Worm (Caenorhabditis elegans) whole organism, L1 larva: ENCODE data around the gene F56H9.2.

Experiments
- aly-2 ChIP-seq: fragments of 150-350 bp; optimal IDR thresholded peaks from 2 replicates; lab custom pipeline; 2014; ENCODE audit warnings: missing biosample characterization, missing genetic modification characterization
- ceh-63 ChIP-seq: fragments of 200-800 bp; sonication (Bioruptor generic); optimal IDR thresholded peaks from 2 replicates; lab custom pipeline; 2018; ENCODE audit warnings: mild to moderate bottlenecking, missing genetic modification characterization, missing compliant biosample characterization
- lin-39 ChIP-seq: fragments of 150-350 bp; optimal IDR thresholded peaks from 2 replicates; lab custom pipeline; 2014; ENCODE audit warnings: missing biosample characterization, missing genetic modification reagents, missing genetic modification characterization
- lsy-2 ChIP-seq, 2 experiments: fragments of 150-350 bp; optimal IDR thresholded peaks; 2 replicates each; lab custom pipeline; 2014; ENCODE audit warnings: missing biosample characterization in 2 of 2, missing genetic modification characterization in 2 of 2
- nhr-11 ChIP-seq: fragments of 150-350 bp; optimal IDR thresholded peaks from 2 replicates; lab custom pipeline; 2014; ENCODE audit warnings: missing biosample characterization, missing genetic modification characterization
- nhr-12 ChIP-seq: sonication (generic microtip); optimal IDR thresholded peaks from 2 replicates; lab custom pipeline; 2017; ENCODE audit warnings: missing biosample characterization, missing genetic modification characterization
- nhr-19 ChIP-seq: fragments of 200-800 bp; sonication (Bioruptor generic); conservative IDR thresholded peaks from 2 replicates; pipeline ENCODE4 v1.3.6; 2022; ENCODE audit warnings: missing genetic modification characterization, missing compliant biosample characterization
- pqm-1 ChIP-seq: sonication (generic microtip); optimal IDR thresholded peaks from 3 replicates; lab custom pipeline; 2017; ENCODE audit warnings: missing biosample characterization, missing genetic modification characterization
- unc-130 ChIP-seq: fragments of 150-350 bp; optimal IDR thresholded peaks from 2 replicates; lab custom pipeline; 2017; ENCODE audit warnings: missing biosample characterization, missing genetic modification characterization, inconsistent platforms
- unc-62 ChIP-seq: fragments of 150-350 bp; optimal IDR thresholded peaks from 2 replicates; lab custom pipeline; 2014; ENCODE audit warnings: missing biosample characterization, missing genetic modification reagents, missing genetic modification characterization

DNA sequence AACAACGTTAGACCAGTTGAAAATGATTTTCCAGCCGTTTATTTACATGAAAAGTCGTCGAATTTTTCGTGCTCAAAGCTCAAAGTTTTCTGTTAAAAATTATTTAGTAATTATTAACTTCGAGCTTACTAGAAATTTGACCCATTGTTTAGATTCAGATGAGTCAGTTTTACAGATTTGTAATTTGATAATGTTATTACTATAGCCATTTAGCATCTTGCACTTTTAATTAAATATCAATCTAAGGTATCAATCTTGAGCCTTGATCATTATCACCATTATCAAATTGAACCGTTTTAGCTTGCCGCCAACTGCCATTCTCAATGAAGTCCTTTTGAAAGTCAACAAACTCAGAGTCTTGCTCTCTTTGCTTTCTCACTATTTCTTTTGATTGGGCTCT, 27.9 kb upstream of the F56H9.2 start, which contains the start of gene ZC116.1:
- TF ChIP-seq lin-39 (tag; lab: Kevin White, UChicago), result no peak
- no peak for TF ChIP-seq pqm-1 (tag; lab: Kevin White, UChicago)
- no peak for TF ChIP-seq unc-130 (tag; lab: Kevin White, UChicago)
- no peak for TF ChIP-seq nhr-19 (GFP tag; lab: Robert Waterston, UW)
- TF ChIP-seq lsy-2 (tag; optimal IDR thresholded peaks at IDR 0.05; lab: Kevin White, UChicago), result no peak
- no peak for TF ChIP-seq nhr-11 (tag; lab: Kevin White, UChicago)
- TF ChIP-seq aly-2 (tag; lab: Kevin White, UChicago), result no peak
- TF ChIP-seq unc-62 (GFP tag; lab: Kevin White, UChicago), result no peak
- TF ChIP-seq nhr-12 (tag; lab: Kevin White, UChicago), result no peak
- TF ChIP-seq ceh-63 (GFP tag; lab: Kevin White, UChicago), result no peak
